Worm (Caenorhabditis elegans): ENCODE results near the gene R09F10.5.
A peak's percentile ranks its signal among the peaks of the same experiment; 100 is the strongest.

Gene R09F10.5

ce11 chrX:8285169-8285796, 22.2 kb downstream of the R09F10.5 start, which contains the start of the genes fis-2 and F13B9.2:
Gene fis-2, minus strand, starts transcription at chrX:8285219.
Gene F13B9.2, plus strand, starts transcription at chrX:8285683.
- TF ChIP-seq scrt-1 (GFP tag; IDR thresholded peaks at IDR 0.05) (no peak), hmbx-1 (tag; optimal IDR thresholded peaks at IDR 0.05) (no peak), aly-1 (tag; optimal IDR thresholded peaks at IDR 0.05) (no peak), sea-1 (GFP tag; conservative IDR thresholded peaks at IDR 0.05) (no peak), F13C5.2 (tag; optimal IDR thresholded peaks at IDR 0.05) (no peak), ets-7 (tag; optimal IDR thresholded peaks at IDR 0.05) (no peak), ama-1 (optimal IDR thresholded peaks at IDR 0.05) (no peak), B0310.2 (tag; optimal IDR thresholded peaks at IDR 0.05) (no peak), flt-1 (GFP tag; IDR thresholded peaks at IDR 0.05) (no peak), pes-1 (GFP tag; IDR thresholded peaks at IDR 0.05) (no peak), tra-4 (tag; optimal IDR thresholded peaks at IDR 0.05) (no peak), ceh-13 (GFP tag; optimal IDR thresholded peaks at IDR 0.05) (no peak), hmg-4 (GFP tag; optimal IDR thresholded peaks at IDR 0.05) (no peak), tbx-11 (GFP tag; IDR thresholded peaks at IDR 0.05) (no peak), ceh-36 (tag; optimal IDR thresholded peaks at IDR 0.05) (no peak), tbx-37 (GFP tag; conservative IDR thresholded peaks at IDR 0.05) (no peak), hnd-1 (tag; optimal IDR thresholded peaks at IDR 0.05) (no peak)

- no peak for TF ChIP-seq tra-4 (tag; optimal IDR thresholded peaks at IDR 0.05)
- no peak for TF ChIP-seq ama-1 (optimal IDR thresholded peaks at IDR 0.05)
- no peak for TF ChIP-seq B0310.2 (tag; optimal IDR thresholded peaks at IDR 0.05)
- TF ChIP-seq tbx-37 (GFP tag; conservative IDR thresholded peaks at IDR 0.05) = no peak
- TF ChIP-seq pes-1 (GFP tag; IDR thresholded peaks at IDR 0.05) = no peak
- no peak for TF ChIP-seq tbx-11 (GFP tag; IDR thresholded peaks at IDR 0.05)
These were observed 23.5 kb downstream of the R09F10.5 start for ce11 chrX:8284003-8284402.

- TF ChIP-seq sea-1 (GFP tag; conservative IDR thresholded peaks at IDR 0.05) = no peak
- TF ChIP-seq aly-1 (tag; optimal IDR thresholded peaks at IDR 0.05) = no peak
- no peak for TF ChIP-seq flt-1 (GFP tag; IDR thresholded peaks at IDR 0.05)
- TF ChIP-seq hmbx-1 (tag; optimal IDR thresholded peaks at IDR 0.05) = no peak
- no peak for TF ChIP-seq ama-1 (optimal IDR thresholded peaks at IDR 0.05)
- TF ChIP-seq tbx-11 (GFP tag; IDR thresholded peaks at IDR 0.05) = no peak
- no peak for TF ChIP-seq tbx-37 (GFP tag; conservative IDR thresholded peaks at IDR 0.05)
- no peak for TF ChIP-seq tra-4 (tag; optimal IDR thresholded peaks at IDR 0.05)
- TF ChIP-seq F13C5.2 (tag; optimal IDR thresholded peaks at IDR 0.05) = no peak
- no peak for TF ChIP-seq ceh-36 (tag; optimal IDR thresholded peaks at IDR 0.05)
- TF ChIP-seq pes-1 (GFP tag; IDR thresholded peaks at IDR 0.05) = no peak
- TF ChIP-seq ets-7 (tag; optimal IDR thresholded peaks at IDR 0.05) = no peak
- TF ChIP-seq scrt-1 (GFP tag; IDR thresholded peaks at IDR 0.05) = no peak
- no peak for TF ChIP-seq ceh-13 (GFP tag; optimal IDR thresholded peaks at IDR 0.05)
- no peak for TF ChIP-seq B0310.2 (tag; optimal IDR thresholded peaks at IDR 0.05)
- TF ChIP-seq hmg-4 (GFP tag; optimal IDR thresholded peaks at IDR 0.05) = no peak
- TF ChIP-seq hnd-1 (tag; optimal IDR thresholded peaks at IDR 0.05) = no peak
These were observed 30.5 kb downstream of the R09F10.5 start for ce11 chrX:8276984-8277383.

- no peak for TF ChIP-seq ets-7 (tag; optimal IDR thresholded peaks at IDR 0.05)
- TF ChIP-seq hmg-4 (GFP tag; optimal IDR thresholded peaks at IDR 0.05) = no peak
- TF ChIP-seq sea-1 (GFP tag; conservative IDR thresholded peaks at IDR 0.05) = no peak
- no peak for TF ChIP-seq ceh-13 (GFP tag; optimal IDR thresholded peaks at IDR 0.05)
- no peak for TF ChIP-seq aly-1 (tag; optimal IDR thresholded peaks at IDR 0.05)
- TF ChIP-seq ama-1 (optimal IDR thresholded peaks at IDR 0.05) = no peak
- TF ChIP-seq B0310.2 (tag; optimal IDR thresholded peaks at IDR 0.05) = no peak
- TF ChIP-seq tbx-11 (GFP tag; IDR thresholded peaks at IDR 0.05) = no peak
- TF ChIP-seq pes-1 (GFP tag; IDR thresholded peaks at IDR 0.05) = no peak
- TF ChIP-seq hnd-1 (tag; optimal IDR thresholded peaks at IDR 0.05) = no peak
- no peak for TF ChIP-seq F13C5.2 (tag; optimal IDR thresholded peaks at IDR 0.05)
These were observed 31.2 kb downstream of the R09F10.5 start for ce11 chrX:8276333-8276732.

- TF ChIP-seq sea-1 (GFP tag; conservative IDR thresholded peaks at IDR 0.05) (no peak), tra-4 (tag; optimal IDR thresholded peaks at IDR 0.05) (no peak), aly-1 (tag; optimal IDR thresholded peaks at IDR 0.05) (no peak), F13C5.2 (tag; optimal IDR thresholded peaks at IDR 0.05) (no peak), scrt-1 (GFP tag; IDR thresholded peaks at IDR 0.05) (no peak), ceh-13 (GFP tag; optimal IDR thresholded peaks at IDR 0.05) (no peak), hmg-4 (GFP tag; optimal IDR thresholded peaks at IDR 0.05) (no peak), ceh-36 (tag; optimal IDR thresholded peaks at IDR 0.05) (no peak), ets-7 (tag; optimal IDR thresholded peaks at IDR 0.05) (no peak), tbx-11 (GFP tag; IDR thresholded peaks at IDR 0.05) (no peak), hmbx-1 (tag; optimal IDR thresholded peaks at IDR 0.05) (no peak), tbx-37 (GFP tag; conservative IDR thresholded peaks at IDR 0.05) (no peak)
These were observed 32.6 kb downstream of the R09F10.5 start, which contains the start of gene ksr-1 for ce11 chrX:8274869-8275268. Gene ksr-1, plus strand, starts transcription at chrX:8275169.

ce11 chrX:8273496-8273895, 34.0 kb downstream of the R09F10.5 start:
- TF ChIP-seq aly-1 (tag; optimal IDR thresholded peaks at IDR 0.05) (peak; percentile 5), hmbx-1 (tag; optimal IDR thresholded peaks at IDR 0.05) (no peak)

ce11 chrX:8270971-8271553, 36.4 kb downstream of the R09F10.5 start, which contains the start of gene cutl-29:
Gene cutl-29, minus strand, starts transcription at chrX:8271021.
- TF ChIP-seq B0310.2 (tag; optimal IDR thresholded peaks at IDR 0.05) (no peak), hnd-1 (tag; optimal IDR thresholded peaks at IDR 0.05) (no peak), ceh-13 (GFP tag; optimal IDR thresholded peaks at IDR 0.05) (no peak)

ce11 chrX:8268083-8268482, 39.4 kb downstream of the R09F10.5 start:
- TF ChIP-seq B0310.2 (tag; optimal IDR thresholded peaks at IDR 0.05) = no peak
- TF ChIP-seq flt-1 (GFP tag; IDR thresholded peaks at IDR 0.05) = no peak
- TF ChIP-seq ama-1 (optimal IDR thresholded peaks at IDR 0.05) = no peak
- TF ChIP-seq hmbx-1 (tag; optimal IDR thresholded peaks at IDR 0.05) = no peak
- no peak for TF ChIP-seq ceh-36 (tag; optimal IDR thresholded peaks at IDR 0.05)
- no peak for TF ChIP-seq aly-1 (tag; optimal IDR thresholded peaks at IDR 0.05)
- no peak for TF ChIP-seq ets-7 (tag; optimal IDR thresholded peaks at IDR 0.05)
- no peak for TF ChIP-seq hnd-1 (tag; optimal IDR thresholded peaks at IDR 0.05)
- no peak for TF ChIP-seq F13C5.2 (tag; optimal IDR thresholded peaks at IDR 0.05)
- TF ChIP-seq hmg-4 (GFP tag; optimal IDR thresholded peaks at IDR 0.05) = no peak

Measured in whole organism, early embryonic.